Worm (Caenorhabditis elegans) whole organism, late embryonic: ENCODE results near the gene bre-3.

Source experiments
- C38D4.7 ChIP-seq: fragments of 200-800 bp; sonication (Bioruptor generic); optimal IDR thresholded peaks from 2 replicates; lab custom pipeline; 2018; ENCODE audit warnings: mild to moderate bottlenecking, missing genetic modification characterization, moderate library complexity, missing compliant biosample characterization
- K02D7.2 ChIP-seq: sonication (generic microtip); optimal IDR thresholded peaks from 2 replicates; lab custom pipeline; 2017; ENCODE audit warnings: mild to moderate bottlenecking, missing genetic modification characterization, missing compliant biosample characterization
- K09A11.1 ChIP-seq: sonication (generic microtip); optimal IDR thresholded peaks from 2 replicates; lab custom pipeline; 2017; ENCODE audit warnings: antibody characterized with exemption, mild to moderate bottlenecking, missing genetic modification characterization, missing compliant biosample characterization; ENCODE audit not compliant: insufficient read depth
- ama-1 ChIP-seq: fragments of 150-350 bp; optimal IDR thresholded peaks from 2 replicates; lab custom pipeline; 2014
- ceh-14 ChIP-seq: sonication (generic microtip); optimal IDR thresholded peaks from 2 replicates; lab custom pipeline; 2016; ENCODE audit warnings: missing genotype, missing genetic modification characterization, missing compliant biosample characterization
- ceh-18 ChIP-seq: sonication (generic microtip); optimal IDR thresholded peaks from 2 replicates; lab custom pipeline; 2016; ENCODE audit warnings: missing genetic modification characterization, missing compliant biosample characterization
- ceh-19 ChIP-seq: fragments of 200-800 bp; sonication (Bioruptor generic); optimal IDR thresholded peaks from 2 replicates; lab custom pipeline; 2018; ENCODE audit warnings: mild to moderate bottlenecking, missing genetic modification characterization, missing compliant biosample characterization
- ceh-22 ChIP-seq: sonication (generic microtip); optimal IDR thresholded peaks from 2 replicates; lab custom pipeline; 2017; ENCODE audit warnings: missing biosample characterization, missing genetic modification characterization
- ceh-24 ChIP-seq: sonication (generic microtip); optimal IDR thresholded peaks from 2 replicates; lab custom pipeline; 2016; ENCODE audit warnings: mild to moderate bottlenecking, missing genetic modification characterization, missing compliant biosample characterization
- ceh-31 ChIP-seq: sonication (generic microtip); optimal IDR thresholded peaks from 2 replicates; lab custom pipeline; 2016; ENCODE audit warnings: missing genetic modification characterization, missing compliant biosample characterization
- ceh-45 ChIP-seq: fragments of 200-800 bp; sonication (Bioruptor generic); IDR thresholded peaks from 2 replicates; pipeline ENCODE4 v1.3.6; 2022; ENCODE audit warnings: missing genetic modification reagents, missing genetic modification characterization, missing compliant biosample characterization
- ceh-48 ChIP-seq: sonication (generic microtip); optimal IDR thresholded peaks from 2 replicates; lab custom pipeline; 2016; ENCODE audit warnings: missing genetic modification characterization, inconsistent platforms, missing compliant biosample characterization
- che-1 ChIP-seq: sonication (generic microtip); optimal IDR thresholded peaks from 2 replicates; lab custom pipeline; 2016; ENCODE audit warnings: mild to moderate bottlenecking, missing genetic modification characterization, missing compliant biosample characterization
- dmd-4 ChIP-seq: sonication (generic microtip); optimal IDR thresholded peaks from 2 replicates; lab custom pipeline; 2016; ENCODE audit warnings: borderline replicate concordance, missing genetic modification characterization, missing compliant biosample characterization
- elt-2 ChIP-seq: sonication (generic microtip); optimal IDR thresholded peaks from 2 replicates; lab custom pipeline; 2016; ENCODE audit warnings: missing genetic modification reagents, missing genetic modification characterization, missing compliant biosample characterization
- elt-4 ChIP-seq: sonication (generic microtip); optimal IDR thresholded peaks from 2 replicates; lab custom pipeline; 2016; ENCODE audit warnings: missing genetic modification characterization, missing compliant biosample characterization
- ets-4 ChIP-seq: sonication (generic microtip); optimal IDR thresholded peaks from 2 replicates; lab custom pipeline; 2016; ENCODE audit warnings: missing genetic modification characterization, missing compliant biosample characterization
- eyg-1 ChIP-seq: sonication (generic microtip); optimal IDR thresholded peaks from 2 replicates; lab custom pipeline; 2016; ENCODE audit warnings: missing genotype, missing genetic modification characterization, missing compliant biosample characterization
- fkh-6 ChIP-seq: sonication (generic microtip); optimal IDR thresholded peaks from 2 replicates; lab custom pipeline; 2016; ENCODE audit warnings: missing genetic modification characterization, missing compliant biosample characterization
- hlh-15 ChIP-seq: sonication (generic microtip); optimal IDR thresholded peaks from 2 replicates; lab custom pipeline; 2016; ENCODE audit warnings: missing genetic modification characterization, missing compliant biosample characterization
- hlh-30 ChIP-seq: sonication (generic microtip); optimal IDR thresholded peaks from 2 replicates; lab custom pipeline; 2017; ENCODE audit warnings: antibody characterized with exemption, missing genetic modification characterization, missing compliant biosample characterization; ENCODE audit not compliant: insufficient read depth
- hlh-8 ChIP-seq: sonication (generic microtip); optimal IDR thresholded peaks from 2 replicates; lab custom pipeline; 2016; ENCODE audit warnings: missing genotype, missing genetic modification characterization, missing compliant biosample characterization
- lim-6 ChIP-seq: sonication (generic microtip); optimal IDR thresholded peaks from 2 replicates; lab custom pipeline; 2016; ENCODE audit warnings: missing genetic modification characterization, missing compliant biosample characterization
- nfya-1 ChIP-seq: sonication (generic microtip); optimal IDR thresholded peaks from 2 replicates; lab custom pipeline; 2017; ENCODE audit warnings: missing genetic modification characterization, mild to moderate bottlenecking, missing compliant biosample characterization, antibody characterized with exemption, moderate library complexity
- pag-3 ChIP-seq: sonication (generic microtip); optimal IDR thresholded peaks from 2 replicates; lab custom pipeline; 2016; ENCODE audit warnings: missing compliant biosample characterization, missing genetic modification characterization, borderline replicate concordance
- pha-4 ChIP-seq: fragments of 150-350 bp; optimal IDR thresholded peaks from 2 replicates; lab custom pipeline; 2018; ENCODE audit warnings: missing biosample characterization, missing genetic modification reagents, missing genetic modification characterization
- pqm-1 ChIP-seq: sonication (generic microtip); optimal IDR thresholded peaks from 2 replicates; lab custom pipeline; 2016; ENCODE audit warnings: missing genetic modification characterization, missing compliant biosample characterization
- ref-2 ChIP-seq: sonication (generic microtip); optimal IDR thresholded peaks from 2 replicates; lab custom pipeline; 2016; ENCODE audit warnings: missing genetic modification characterization, missing compliant biosample characterization
- rnt-1 ChIP-seq: sonication (generic microtip); optimal IDR thresholded peaks from 2 replicates; lab custom pipeline; 2016; ENCODE audit warnings: missing genetic modification characterization, missing compliant biosample characterization
- tbx-7 ChIP-seq: sonication (generic microtip); optimal IDR thresholded peaks from 2 replicates; lab custom pipeline; 2016; ENCODE audit warnings: missing genotype, missing genetic modification characterization, missing compliant biosample characterization
- ttx-3 ChIP-seq: sonication (generic microtip); optimal IDR thresholded peaks from 2 replicates; lab custom pipeline; 2016; ENCODE audit warnings: missing genetic modification reagents, missing genetic modification characterization, missing compliant biosample characterization
- unc-3 ChIP-seq, 2 experiments: fragments of 200-800 bp in 1 of 2; sonication (Bioruptor generic) in 1 of 2; sonication (generic microtip) in 1 of 2; conservative IDR thresholded peaks in 1 of 2; optimal IDR thresholded peaks in 1 of 2; 2 replicates each; pipeline versions ENCODE4 v1.3.6 to Lab custom; 2016 to 2022; ENCODE audit warnings: missing compliant biosample characterization in 2 of 2, missing genetic modification characterization in 2 of 2, missing genetic modification reagents in 1 of 2
- unc-55 ChIP-seq: sonication (generic microtip); optimal IDR thresholded peaks from 2 replicates; lab custom pipeline; 2017; ENCODE audit warnings: missing biosample characterization, missing genetic modification reagents, missing genetic modification characterization
- ztf-16 ChIP-seq: sonication (generic microtip); optimal IDR thresholded peaks from 2 replicates; lab custom pipeline; 2017; ENCODE audit warnings: missing genetic modification characterization, missing compliant biosample characterization

The bre-3 gene

ce11 chrIII:9474501-9474900 lies 10.8 kb downstream of the bre-3 start:
- TF ChIP-seq elt-2 (tag; lab: Kevin White, UChicago) (peak; percentile 1), ceh-22 (tag; lab: Kevin White, UChicago) (no peak), C38D4.7 (GFP tag; lab: Kevin White, UChicago) (no peak), elt-4 (tag; lab: Kevin White, UChicago) (no peak), ceh-19 (GFP tag; lab: Kevin White, UChicago) (no peak), ama-1 (lab: Kevin White, UChicago) (no peak)

- TF ChIP-seq pqm-1 (tag; lab: Kevin White, UChicago), result no peak
- TF ChIP-seq ceh-24 (tag; lab: Kevin White, UChicago), result no peak
- TF ChIP-seq rnt-1 (tag; lab: Kevin White, UChicago), result no peak
- no peak for TF ChIP-seq unc-3 (GFP tag; conservative IDR thresholded peaks at IDR 0.05; lab: Robert Waterston, UW)
- no peak for TF ChIP-seq unc-3 (tag; optimal IDR thresholded peaks at IDR 0.05; lab: Kevin White, UChicago)
- TF ChIP-seq ets-4 (tag; lab: Kevin White, UChicago), result no peak
- TF ChIP-seq unc-55 (GFP tag; lab: Kevin White, UChicago), result no peak
- no peak for TF ChIP-seq lim-6 (tag; lab: Kevin White, UChicago)
- TF ChIP-seq ama-1 (lab: Kevin White, UChicago), result no peak
These were observed 12.8 kb downstream of the bre-3 start for ce11 chrIII:9472464-9472863.

- TF ChIP-seq K09A11.1 (tag; lab: Kevin White, UChicago), result no peak
- TF ChIP-seq pha-4 (tag; lab: Kevin White, UChicago), result no peak
- TF ChIP-seq elt-4 (tag; lab: Kevin White, UChicago), result no peak
- no peak for TF ChIP-seq ttx-3 (tag; lab: Kevin White, UChicago)
- no peak for TF ChIP-seq tbx-7
- TF ChIP-seq ceh-45, result no peak
- no peak for TF ChIP-seq hlh-30
- no peak for TF ChIP-seq ztf-16 (tag; lab: Kevin White, UChicago)
- TF ChIP-seq hlh-8 (tag; lab: Kevin White, UChicago), result no peak
- TF ChIP-seq pag-3, result no peak
- TF ChIP-seq nfya-1 (tag; lab: Kevin White, UChicago), result no peak
- no peak for TF ChIP-seq fkh-6 (tag; lab: Kevin White, UChicago)
These were observed 13.3 kb downstream of the bre-3 start for ce11 chrIII:9471996-9472395.

ce11 chrIII:9467857-9468256 lies 17.4 kb downstream of the bre-3 start, which contains the start of gene tag-342:
TSS of gene tag-342 (plus strand) at chrIII:9468157.
- no peak for TF ChIP-seq che-1
- no peak for TF ChIP-seq eyg-1 (tag; lab: Kevin White, UChicago)
- TF ChIP-seq ets-4 (tag; lab: Kevin White, UChicago), result no peak
- no peak for TF ChIP-seq K02D7.2 (tag; lab: Kevin White, UChicago)
- no peak for TF ChIP-seq ceh-18
- TF ChIP-seq unc-3 (GFP tag; conservative IDR thresholded peaks at IDR 0.05; lab: Robert Waterston, UW), result no peak
- TF ChIP-seq unc-3 (tag; optimal IDR thresholded peaks at IDR 0.05; lab: Kevin White, UChicago), result no peak
- no peak for TF ChIP-seq dmd-4
- no peak for TF ChIP-seq ama-1 (lab: Kevin White, UChicago)
- TF ChIP-seq C38D4.7 (GFP tag; lab: Kevin White, UChicago), result no peak
- TF ChIP-seq ceh-14 (tag; lab: Kevin White, UChicago), result no peak
- no peak for TF ChIP-seq rnt-1 (tag; lab: Kevin White, UChicago)
- TF ChIP-seq ref-2 (tag; lab: Kevin White, UChicago), result no peak
- no peak for TF ChIP-seq elt-4 (tag; lab: Kevin White, UChicago)
- no peak for TF ChIP-seq ceh-31 (tag; lab: Kevin White, UChicago)
- TF ChIP-seq unc-55 (GFP tag; lab: Kevin White, UChicago), result no peak
- no peak for TF ChIP-seq hlh-15 (tag; lab: Kevin White, UChicago)

ce11 chrIII:9467095-9467494 lies 18.2 kb downstream of the bre-3 start, which contains the start of gene baf-1:
TSS of gene baf-1 (plus strand) at chrIII:9467464.
- TF ChIP-seq elt-2 (tag; lab: Kevin White, UChicago) (peak; percentile 40), ceh-48 (no peak), ceh-31 (tag; lab: Kevin White, UChicago) (peak; percentile 52)
